Fruit fly (Drosophila melanogaster) Kc167 (cell line): ENCODE results near the gene Rab9E.

Experiments used
- Myc ChIP-seq: fragments of >200 bp; optimal IDR thresholded peaks from 2 replicates; lab custom pipeline; 2017; ENCODE audit warnings: missing external identifiers
- Sin3A ChIP-seq: fragments of >200 bp; optimal IDR thresholded peaks from 2 replicates; lab custom pipeline; 2018; ENCODE audit warnings: missing external identifiers
- insv ChIP-seq: fragments of >200 bp; optimal IDR thresholded peaks from 3 replicates; lab custom pipeline; 2018; ENCODE audit warnings: missing external identifiers
- psq ChIP-seq: fragments of >200 bp; optimal IDR thresholded peaks from 2 replicates; lab custom pipeline; 2017; ENCODE audit warnings: missing external identifiers
- ttk ChIP-seq: sonication (Bioruptor generic); optimal IDR thresholded peaks from 2 replicates; lab custom pipeline; 2017; ENCODE audit warnings: missing external identifiers

dm6 chrX:10621202-10621990, 40.2 kb downstream of the Rab9E start:
- no peak for TF ChIP-seq psq (lab: Kevin White, UChicago)
- no peak for TF ChIP-seq ttk (lab: Kevin White, UChicago)
- no peak for TF ChIP-seq Sin3A (lab: Kevin White, UChicago)
- no peak for TF ChIP-seq Myc (lab: Kevin White, UChicago)
- TF ChIP-seq insv (lab: Kevin White, UChicago): no peak
